Worm (Caenorhabditis elegans) whole organism, L4 larva: Measurements from ENCODE around the gene T16G12.4.

Experiments used
- T26A8.4 ChIP-seq: fragments of 200-800 bp; sonication (Bioruptor generic); IDR thresholded peaks from 2 replicates; pipeline ENCODE4 v1.3.6; 2022; ENCODE audit warnings: missing genetic modification characterization, missing compliant biosample characterization
- attf-4 ChIP-seq: sonication (generic microtip); optimal IDR thresholded peaks from 3 replicates; lab custom pipeline; 2017; ENCODE audit warnings: missing biosample characterization, missing genetic modification characterization
- ceh-82 ChIP-seq: sonication (generic microtip); optimal IDR thresholded peaks from 2 replicates; lab custom pipeline; 2017; ENCODE audit warnings: missing biosample characterization, missing genetic modification characterization
- dmd-8 ChIP-seq: fragments of 200-800 bp; sonication (Bioruptor generic); IDR thresholded peaks from 2 replicates; pipeline ENCODE4 v1.3.6; 2022; ENCODE audit warnings: missing genetic modification characterization, missing compliant biosample characterization
- fos-1 ChIP-seq: fragments of 150-350 bp; optimal IDR thresholded peaks from 2 replicates; lab custom pipeline; 2014; ENCODE audit warnings: missing biosample characterization, missing genetic modification characterization
- gei-8 ChIP-seq: fragments of 200-800 bp; sonication (Bioruptor generic); optimal IDR thresholded peaks from 2 replicates; lab custom pipeline; 2018; ENCODE audit warnings: mild to moderate bottlenecking, missing genetic modification characterization, missing compliant biosample characterization
- nhr-76 ChIP-seq: fragments of 150-350 bp; optimal IDR thresholded peaks from 2 replicates; lab custom pipeline; 2014; ENCODE audit warnings: missing biosample characterization, missing genetic modification characterization

ce11 chrIII:10101352-10101751 is 43.7 kb downstream of the T16G12.4 start, which contains the start of gene kel-10:
- TF ChIP-seq nhr-76 (tag; lab: Kevin White, UChicago) (no peak), gei-8 (no peak), ceh-82 (tag; lab: Kevin White, UChicago) (no peak), T26A8.4 (GFP tag; lab: Robert Waterston, UW) (no peak), attf-4 (tag; lab: Kevin White, UChicago) (no peak), fos-1 (tag; lab: Kevin White, UChicago) (no peak), dmd-8 (no peak)
